Fruit fly (Drosophila melanogaster) whole organism, embryonic: ENCODE data around the gene Zif.
A peak's percentile ranks its signal among the peaks of the same experiment; 100 is the strongest.

Source experiments
- Ada2b ChIP-seq: fragments of 200-800 bp; sonication (Bioruptor generic); IDR thresholded peaks from 2 replicates; pipeline ENCODE4 v1.3.6; 2022; ENCODE audit warnings: missing biosample characterization, missing genetic modification characterization
- Adf1 ChIP-seq: fragments of 200-800 bp; sonication (Bioruptor generic); IDR thresholded peaks from 2 replicates; pipeline ENCODE4 v1.3.6; 2022; ENCODE audit warnings: missing biosample characterization, missing genetic modification characterization
- Atf6 ChIP-seq: fragments of 200-800 bp; sonication (Bioruptor generic); IDR thresholded peaks from 2 replicates; pipeline ENCODE4 v1.3.6; 2022; ENCODE audit warnings: missing biosample characterization, missing genetic modification characterization
- BtbVII ChIP-seq: fragments of 200-800 bp; sonication (Bioruptor generic); optimal IDR thresholded peaks from 3 replicates; lab custom pipeline; 2017; ENCODE audit warnings: missing biosample characterization, mild to moderate bottlenecking, missing genetic modification characterization
- CG10209 ChIP-seq: fragments of 200-800 bp; sonication (Bioruptor generic); optimal IDR thresholded peaks from 3 replicates; lab custom pipeline; 2017; ENCODE audit warnings: missing biosample characterization, mild to moderate bottlenecking, missing genetic modification characterization, missing genetic modification reagents
- CG11504 ChIP-seq: fragments of 200-800 bp; sonication (Bioruptor generic); optimal IDR thresholded peaks from 3 replicates; lab custom pipeline; 2019; ENCODE audit warnings: missing biosample characterization, mild to moderate bottlenecking, missing genetic modification characterization, moderate library complexity
- CG12104 ChIP-seq: fragments of 200-800 bp; sonication (Bioruptor generic); optimal IDR thresholded peaks from 3 replicates; lab custom pipeline; 2016; ENCODE audit warnings: missing biosample characterization, missing genetic modification characterization
- CG12659 ChIP-seq: fragments of 200-800 bp; sonication (Bioruptor generic); optimal IDR thresholded peaks from 3 replicates; lab custom pipeline; 2017; ENCODE audit warnings: mild to moderate bottlenecking, missing biosample characterization, missing genetic modification reagents, missing genetic modification characterization
- CG13424 ChIP-seq: fragments of 200-800 bp; sonication (Bioruptor generic); optimal IDR thresholded peaks from 2 replicates; lab custom pipeline; 2019; ENCODE audit warnings: missing biosample characterization, mild to moderate bottlenecking, missing genetic modification characterization, moderate library complexity
- CG13894 ChIP-seq: fragments of 200-800 bp; sonication (Bioruptor generic); optimal IDR thresholded peaks from 3 replicates; lab custom pipeline; 2018; ENCODE audit warnings: missing biosample characterization, mild to moderate bottlenecking, missing genetic modification characterization, moderate library complexity
- CG14667 ChIP-seq: fragments of 200-800 bp; sonication (Bioruptor generic); IDR thresholded peaks from 2 replicates; pipeline ENCODE4 v1.3.6; 2022; ENCODE audit warnings: missing biosample characterization, missing genetic modification characterization
- CG15269 ChIP-seq: fragments of 200-800 bp; sonication (Bioruptor generic); optimal IDR thresholded peaks from 2 replicates; lab custom pipeline; 2018; ENCODE audit warnings: missing biosample characterization, mild to moderate bottlenecking, missing genetic modification characterization, moderate library complexity
- CG18619 ChIP-seq: fragments of 200-800 bp; sonication (Bioruptor generic); optimal IDR thresholded peaks from 3 replicates; lab custom pipeline; 2017; ENCODE audit warnings: missing biosample characterization, mild to moderate bottlenecking, missing genetic modification characterization
- CG31441 ChIP-seq: fragments of 200-800 bp; sonication (Bioruptor generic); IDR thresholded peaks from 2 replicates; pipeline ENCODE4 v1.3.6; 2022; ENCODE audit warnings: missing biosample characterization, missing genetic modification characterization
- CG3407 ChIP-seq: fragments of 200-800 bp; sonication (Bioruptor generic); optimal IDR thresholded peaks from 2 replicates; lab custom pipeline; 2018; ENCODE audit warnings: missing biosample characterization, mild to moderate bottlenecking, missing genetic modification characterization
- CG43689 ChIP-seq: fragments of 200-800 bp; sonication (Bioruptor generic); IDR thresholded peaks from 2 replicates; pipeline ENCODE4 v1.3.6; 2022; ENCODE audit warnings: missing biosample characterization, missing genetic modification characterization
- CG4424 ChIP-seq: fragments of 200-800 bp; sonication (Bioruptor generic); optimal IDR thresholded peaks from 3 replicates; lab custom pipeline; 2016; ENCODE audit warnings: missing biosample characterization, missing genetic modification characterization
- CG4820 ChIP-seq: fragments of 200-800 bp; sonication (Bioruptor generic); optimal IDR thresholded peaks from 3 replicates; lab custom pipeline; 2016; ENCODE audit warnings: missing biosample characterization, missing genetic modification characterization
- CG7839 ChIP-seq: fragments of 200-800 bp; sonication (Bioruptor generic); optimal IDR thresholded peaks from 3 replicates; lab custom pipeline; 2018; ENCODE audit warnings: missing biosample characterization, mild to moderate bottlenecking, missing genetic modification characterization, moderate library complexity
- CG8359 ChIP-seq: fragments of 200-800 bp; sonication (Bioruptor generic); optimal IDR thresholded peaks from 2 replicates; lab custom pipeline; 2017; ENCODE audit warnings: missing biosample characterization, mild to moderate bottlenecking, missing genetic modification characterization, borderline replicate concordance
- CG8924 ChIP-seq: fragments of 200-800 bp; optimal IDR thresholded peaks from 3 replicates; lab custom pipeline; 2019; ENCODE audit warnings: missing biosample characterization, mild to moderate bottlenecking, missing genetic modification characterization, moderate library complexity
- CG9437 ChIP-seq: fragments of 200-800 bp; sonication (Bioruptor generic); optimal IDR thresholded peaks from 2 replicates; lab custom pipeline; 2018; ENCODE audit warnings: missing biosample characterization, mild to moderate bottlenecking, missing genetic modification characterization
- CG9932 ChIP-seq: fragments of 200-800 bp; sonication (Bioruptor generic); IDR thresholded peaks from 2 replicates; pipeline ENCODE4 v1.3.6; 2022; ENCODE audit warnings: missing biosample characterization, missing genetic modification characterization
- CHES-1-like ChIP-seq: fragments of 200-800 bp; sonication (Bioruptor generic); optimal IDR thresholded peaks from 2 replicates; lab custom pipeline; 2016; ENCODE audit warnings: missing biosample characterization, missing genetic modification characterization
- HLH4C ChIP-seq: fragments of 200-800 bp; sonication (Bioruptor generic); IDR thresholded peaks from 3 replicates; pipeline ENCODE4 v1.3.6; 2022; ENCODE audit warnings: missing biosample characterization, missing genetic modification characterization; ENCODE audit not compliant: partially characterized antibody
- Hr39 ChIP-seq: fragments of >200 bp; optimal IDR thresholded peaks from 2 replicates; lab custom pipeline; 2017
- Lhr ChIP-seq: fragments of 200-800 bp; sonication (Bioruptor generic); optimal IDR thresholded peaks from 3 replicates; lab custom pipeline; 2017; ENCODE audit warnings: mild to moderate bottlenecking, missing biosample characterization, missing genetic modification reagents, missing genetic modification characterization
- PHDP ChIP-seq: fragments of 200-800 bp; sonication (Bioruptor generic); optimal IDR thresholded peaks from 3 replicates; lab custom pipeline; 2018; ENCODE audit warnings: missing biosample characterization, mild to moderate bottlenecking, missing genetic modification characterization, moderate library complexity
- Ptx1 ChIP-seq: fragments of 200-800 bp; sonication (Bioruptor generic); IDR thresholded peaks from 2 replicates; pipeline ENCODE4 v1.3.6; 2022; ENCODE audit warnings: missing biosample characterization, missing genetic modification characterization
- Spps ChIP-seq: fragments of 200-800 bp; sonication (Bioruptor generic); optimal IDR thresholded peaks from 2 replicates; lab custom pipeline; 2018; ENCODE audit warnings: missing biosample characterization, mild to moderate bottlenecking, missing genetic modification characterization
- chn ChIP-seq: fragments of 200-800 bp; sonication (Bioruptor generic); optimal IDR thresholded peaks from 2 replicates; lab custom pipeline; 2016; ENCODE audit warnings: missing biosample characterization, missing genetic modification characterization
- disco-r ChIP-seq: fragments of 200-800 bp; sonication (Bioruptor generic); optimal IDR thresholded peaks from 2 replicates; lab custom pipeline; 2016; ENCODE audit warnings: missing biosample characterization, missing genetic modification characterization
- dm ChIP-seq: fragments of 200-800 bp; sonication (Bioruptor generic); optimal IDR thresholded peaks from 3 replicates; lab custom pipeline; 2016; ENCODE audit warnings: missing biosample characterization, missing genetic modification characterization
- dmrt99B ChIP-seq: fragments of 200-800 bp; sonication (Bioruptor generic); optimal IDR thresholded peaks from 2 replicates; lab custom pipeline; 2018; ENCODE audit warnings: missing biosample characterization, mild to moderate bottlenecking, missing genetic modification characterization, moderate library complexity
- fd96Cb ChIP-seq: fragments of 200-800 bp; sonication (Bioruptor generic); optimal IDR thresholded peaks from 2 replicates; lab custom pipeline; 2018; ENCODE audit warnings: missing biosample characterization, mild to moderate bottlenecking, missing genetic modification characterization, moderate library complexity
- grau ChIP-seq: fragments of 200-800 bp; optimal IDR thresholded peaks from 3 replicates; lab custom pipeline; 2019; ENCODE audit warnings: missing biosample characterization, mild to moderate bottlenecking, missing genetic modification characterization, moderate library complexity
- gsb-n ChIP-seq: fragments of 200-800 bp; sonication (Bioruptor generic); optimal IDR thresholded peaks from 3 replicates; lab custom pipeline; 2018; ENCODE audit warnings: missing biosample characterization, mild to moderate bottlenecking, missing genetic modification characterization
- phol ChIP-seq: fragments of 200-800 bp; sonication (Bioruptor generic); optimal IDR thresholded peaks from 3 replicates; lab custom pipeline; 2018; ENCODE audit warnings: missing biosample characterization, mild to moderate bottlenecking, missing genetic modification characterization, moderate library complexity
- ranshi ChIP-seq: fragments of 200-800 bp; sonication (Bioruptor generic); IDR thresholded peaks from 2 replicates; pipeline ENCODE4 v1.3.6; 2022; ENCODE audit warnings: missing biosample characterization, missing genetic modification characterization
- sens ChIP-seq: fragments of 200-800 bp; sonication (Bioruptor generic); peaks from one replicate; lab custom pipeline; 2016; ENCODE audit warnings: missing biosample characterization, missing genetic modification characterization
- sens-2 ChIP-seq: fragments of 200-800 bp; sonication (Bioruptor generic); IDR thresholded peaks from 2 replicates; pipeline ENCODE4 v1.3.6; 2022; ENCODE audit warnings: missing biosample characterization, missing genetic modification characterization
- shn ChIP-seq: fragments of 200-800 bp; sonication (Bioruptor generic); optimal IDR thresholded peaks from 3 replicates; lab custom pipeline; 2016; ENCODE audit warnings: missing biosample characterization, missing genetic modification characterization
- sisA ChIP-seq: fragments of 200-800 bp; sonication (Bioruptor generic); IDR thresholded peaks from 2 replicates; pipeline ENCODE4 v1.3.6; 2022; ENCODE audit warnings: missing biosample characterization, missing genetic modification characterization
- slbo ChIP-seq: fragments of 200-800 bp; sonication (Bioruptor generic); IDR thresholded peaks from 2 replicates; pipeline ENCODE4 v1.3.6; 2022; ENCODE audit warnings: missing biosample characterization, missing genetic modification characterization
- sr ChIP-seq: fragments of 200-800 bp; sonication (Bioruptor generic); IDR thresholded peaks from 3 replicates; pipeline ENCODE4 v1.3.6; 2022; ENCODE audit warnings: missing biosample characterization, missing genetic modification characterization
- ssp ChIP-seq: fragments of 200-800 bp; sonication (Bioruptor generic); IDR thresholded peaks from 2 replicates; pipeline ENCODE4 v1.3.6; 2022; ENCODE audit warnings: missing biosample characterization, missing genetic modification characterization
- tap ChIP-seq: fragments of 200-800 bp; optimal IDR thresholded peaks from 3 replicates; lab custom pipeline; 2019; ENCODE audit warnings: missing biosample characterization, mild to moderate bottlenecking, missing genetic modification characterization, moderate library complexity
- vvl ChIP-seq: fragments of 200-800 bp; sonication (Bioruptor generic); IDR thresholded peaks from 2 replicates; pipeline ENCODE4 v1.3.6; 2022; ENCODE audit warnings: missing biosample characterization, missing genetic modification characterization

Gene Zif

dm6 chr3R:6414439-6415344 is 42.2 kb upstream of the Zif start:
- peak; percentile 22 for TF ChIP-seq BtbVII (GFP tag; lab: Kevin White, UChicago)
- peak; percentile 46 for TF ChIP-seq Hr39
- peak; percentile 33; the same call in 1 of the 2 replicates for TF ChIP-seq Adf1 (GFP tag; lab: Robert Waterston, UW)
- no peak for TF ChIP-seq Spps
- peak; percentile 74 for TF ChIP-seq CG11504 (tag; lab: Kevin White, UChicago)
- TF ChIP-seq disco-r (GFP tag; lab: Kevin White, UChicago), result no peak
- TF ChIP-seq CG12104 (GFP tag; lab: Kevin White, UChicago), result peak; percentile 20
- peak; percentile 45 for TF ChIP-seq PHDP (tag; lab: Kevin White, UChicago)
- 0 out of 2 replicates have a peak, but pooled peaks have one; percentile 14 for TF ChIP-seq Ada2b (GFP tag; lab: Robert Waterston, UW)
- peak; percentile 18 for TF ChIP-seq CG18619 (GFP tag; lab: Kevin White, UChicago)
- 0 out of 2 replicates have a peak, but pooled peaks have one; percentile 23 for TF ChIP-seq CG9932 (GFP tag; lab: Robert Waterston, UW)
- TF ChIP-seq sens (GFP tag; lab: Kevin White, UChicago), result peak; percentile 74
- TF ChIP-seq CG8359, result peak; percentile 1
- peak; percentile 99 for TF ChIP-seq CG3407 (GFP tag; lab: Kevin White, UChicago)
- TF ChIP-seq CG4424 (GFP tag; lab: Kevin White, UChicago), result peak; percentile 39
- TF ChIP-seq CHES-1-like, result no peak
- peak; percentile 37 for TF ChIP-seq CG12659 (GFP tag; lab: Kevin White, UChicago)
- no peak for TF ChIP-seq chn (GFP tag; lab: Kevin White, UChicago)
- peak; percentile 62 for TF ChIP-seq CG31441 (GFP tag; lab: Robert Waterston, UW)
- 0 out of 2 replicates have a peak, but pooled peaks have one; percentile 42 for TF ChIP-seq slbo (GFP tag; lab: Robert Waterston, UW)
- TF ChIP-seq gsb-n (tag; lab: Kevin White, UChicago), result peak; percentile 40
- peak; percentile 46 for TF ChIP-seq CG8924
- 0 out of 2 replicates have a peak, but pooled peaks have one; percentile 13 for TF ChIP-seq ssp (GFP tag; lab: Robert Waterston, UW)
- peak; percentile 4; the same call in 1 of the 2 replicates for TF ChIP-seq sens-2 (GFP tag; lab: Robert Waterston, UW)
- TF ChIP-seq CG15269 (tag; lab: Kevin White, UChicago), result peak; percentile 55
- TF ChIP-seq Atf6 (GFP tag; lab: Robert Waterston, UW), result no peak
- no peak for TF ChIP-seq shn (GFP tag; lab: Kevin White, UChicago)
- no peak for TF ChIP-seq dm
- TF ChIP-seq Lhr (GFP tag; lab: Kevin White, UChicago), result no peak
- no peak for TF ChIP-seq CG43689 (GFP tag; lab: Robert Waterston, UW)
- TF ChIP-seq fd96Cb, result peak; percentile 3
- TF ChIP-seq ranshi (GFP tag; lab: Robert Waterston, UW), result 0 out of 2 replicates have a peak, but pooled peaks have one; percentile 5
- peak; percentile 67 for TF ChIP-seq CG7839 (tag; lab: Kevin White, UChicago)
- TF ChIP-seq CG9437 (GFP tag; lab: Kevin White, UChicago), result peak; percentile 44
- peak; percentile 46 for TF ChIP-seq CG13424
- TF ChIP-seq dmrt99B (tag; lab: Kevin White, UChicago), result peak; percentile 63
- TF ChIP-seq Ptx1, result peak; percentile 52; the same call in 1 of the 2 replicates
- TF ChIP-seq CG13894, result peak; percentile 59
- TF ChIP-seq CG4820 (GFP tag; lab: Kevin White, UChicago), result no peak
- TF ChIP-seq phol (tag; lab: Kevin White, UChicago), result peak; percentile 56
- no peak for TF ChIP-seq HLH4C (GFP tag; lab: Robert Waterston, UW)
- peak; percentile 44; the same call in 1 of the 3 replicates for TF ChIP-seq sr
- TF ChIP-seq CG10209 (GFP tag; lab: Kevin White, UChicago), result peak; percentile 25
- TF ChIP-seq sisA (GFP tag; lab: Robert Waterston, UW), result 0 out of 2 replicates have a peak, but pooled peaks have one; percentile 19
- TF ChIP-seq CG14667 (GFP tag; lab: Robert Waterston, UW), result 0 out of 2 replicates have a peak, but pooled peaks have one; percentile 8
- TF ChIP-seq tap (tag; lab: Kevin White, UChicago), result peak; percentile 23
- peak; percentile 53 for TF ChIP-seq grau (tag; lab: Kevin White, UChicago)
- TF ChIP-seq vvl (GFP tag; lab: Robert Waterston, UW), result peak; percentile 35; the same call in 1 of the 2 replicates
